Worm (Caenorhabditis elegans) whole organism, L3 larva: ENCODE results near the gene ZC13.10.

Experiments used
- R02D3.7 ChIP-seq: fragments of 150-350 bp; optimal IDR thresholded peaks from 2 replicates; lab custom pipeline; 2014; ENCODE audit warnings: missing biosample characterization, missing genetic modification characterization
- ZK546.5 ChIP-seq: sonication (generic microtip); optimal IDR thresholded peaks from 2 replicates; lab custom pipeline; 2017; ENCODE audit warnings: missing biosample characterization, missing genetic modification characterization
- aly-2 ChIP-seq: fragments of 150-350 bp; optimal IDR thresholded peaks from 2 replicates; lab custom pipeline; 2014; ENCODE audit warnings: missing biosample characterization, missing genetic modification characterization
- ama-1 ChIP-seq: fragments of 150-350 bp; optimal IDR thresholded peaks from 2 replicates; lab custom pipeline; 2018
- ceh-16 ChIP-seq: sonication (generic microtip); optimal IDR thresholded peaks from 2 replicates; lab custom pipeline; 2017; ENCODE audit warnings: missing biosample characterization, missing genetic modification characterization
- ceh-28 ChIP-seq: fragments of 150-350 bp; optimal IDR thresholded peaks from 2 replicates; lab custom pipeline; 2014; ENCODE audit warnings: missing biosample characterization, missing genetic modification reagents, missing genetic modification characterization
- ceh-82 ChIP-seq: fragments of 150-350 bp; optimal IDR thresholded peaks from 2 replicates; lab custom pipeline; 2014; ENCODE audit warnings: missing biosample characterization, missing genetic modification characterization
- ceh-9 ChIP-seq: sonication (generic microtip); optimal IDR thresholded peaks from 2 replicates; lab custom pipeline; 2018; ENCODE audit warnings: missing biosample characterization, missing genetic modification characterization
- daf-12 ChIP-seq: fragments of 150-350 bp; optimal IDR thresholded peaks from 2 replicates; lab custom pipeline; 2014; ENCODE audit warnings: missing biosample characterization, missing genetic modification reagents, missing genetic modification characterization
- egl-27 ChIP-seq: sonication (generic microtip); optimal IDR thresholded peaks from 4 replicates; lab custom pipeline; 2017; ENCODE audit warnings: missing biosample characterization, missing genetic modification reagents, missing genetic modification characterization
- elt-1 ChIP-seq: fragments of 150-350 bp; optimal IDR thresholded peaks from 2 replicates; lab custom pipeline; 2014; ENCODE audit warnings: missing biosample characterization, missing genetic modification characterization
- elt-2 ChIP-seq: sonication (generic microtip); optimal IDR thresholded peaks from 2 replicates; lab custom pipeline; 2016; ENCODE audit warnings: missing genetic modification reagents, mild to moderate bottlenecking, missing genetic modification characterization, missing compliant biosample characterization
- elt-3 ChIP-seq, 3 experiments: fragments of 150-350 bp in 1 of 3; sonication (generic microtip) in 2 of 3; optimal IDR thresholded peaks; 2 replicates in 2 of 3; 4 replicates in 1 of 3; lab custom pipeline; 2014 to 2017; ENCODE audit warnings: missing biosample characterization in 3 of 3, missing genetic modification characterization in 3 of 3
- eor-1 ChIP-seq, 2 experiments: fragments of 150-350 bp; optimal IDR thresholded peaks; 2 replicates each; lab custom pipeline; 2014 to 2018; ENCODE audit warnings: missing biosample characterization in 2 of 2, missing genetic modification characterization in 2 of 2
- fkh-10 ChIP-seq: sonication (generic microtip); optimal IDR thresholded peaks from 2 replicates; lab custom pipeline; 2017; ENCODE audit warnings: missing biosample characterization, missing genetic modification reagents, missing genetic modification characterization
- fkh-2 ChIP-seq: fragments of 150-350 bp; optimal IDR thresholded peaks from 2 replicates; lab custom pipeline; 2014; ENCODE audit warnings: missing biosample characterization, missing genetic modification reagents, missing genetic modification characterization
- fos-1 ChIP-seq: fragments of 150-350 bp; optimal IDR thresholded peaks from 2 replicates; lab custom pipeline; 2014; ENCODE audit warnings: missing biosample characterization, missing genetic modification characterization
- hmg-11 ChIP-seq: sonication (generic microtip); optimal IDR thresholded peaks from 2 replicates; lab custom pipeline; 2016; ENCODE audit warnings: missing genetic modification characterization, missing compliant biosample characterization
- jun-1 ChIP-seq: fragments of 150-350 bp; optimal IDR thresholded peaks from 2 replicates; lab custom pipeline; 2014; ENCODE audit warnings: missing biosample characterization, missing genetic modification reagents, missing genetic modification characterization
- lin-15B ChIP-seq: fragments of 150-350 bp; optimal IDR thresholded peaks from 2 replicates; lab custom pipeline; 2014; ENCODE audit warnings: missing biosample characterization, missing genetic modification characterization
- lin-39 ChIP-seq: fragments of 150-350 bp; optimal IDR thresholded peaks from 2 replicates; lab custom pipeline; 2018; ENCODE audit warnings: missing biosample characterization, missing genetic modification reagents, missing genetic modification characterization
- lsy-12 ChIP-seq: sonication (generic microtip); optimal IDR thresholded peaks from 2 replicates; lab custom pipeline; 2016; ENCODE audit warnings: mild to moderate bottlenecking, missing genetic modification characterization, missing compliant biosample characterization
- mdl-1 ChIP-seq: fragments of 150-350 bp; optimal IDR thresholded peaks from 2 replicates; lab custom pipeline; 2014; ENCODE audit warnings: missing biosample characterization, missing genetic modification characterization
- mml-1 ChIP-seq: fragments of 150-350 bp; sonication (generic microtip); optimal IDR thresholded peaks from 3 replicates; lab custom pipeline; 2014; ENCODE audit warnings: missing biosample characterization, missing genetic modification characterization
- nfya-1 ChIP-seq: sonication (generic microtip); optimal IDR thresholded peaks from 2 replicates; lab custom pipeline; 2017; ENCODE audit warnings: missing genetic modification characterization, mild to moderate bottlenecking, missing compliant biosample characterization, antibody characterized with exemption, moderate library complexity; ENCODE audit not compliant: insufficient read depth
- nhr-11 ChIP-seq: fragments of 150-350 bp; optimal IDR thresholded peaks from 2 replicates; lab custom pipeline; 2014; ENCODE audit warnings: missing biosample characterization, missing genetic modification characterization
- nhr-12 ChIP-seq: fragments of 150-350 bp; optimal IDR thresholded peaks from 2 replicates; lab custom pipeline; 2014; ENCODE audit warnings: missing biosample characterization, missing genetic modification characterization
- nhr-23 ChIP-seq: fragments of 150-350 bp; optimal IDR thresholded peaks from 2 replicates; lab custom pipeline; 2014; ENCODE audit warnings: missing biosample characterization, missing genetic modification reagents, missing genetic modification characterization
- nhr-237 ChIP-seq: fragments of 150-350 bp; optimal IDR thresholded peaks from 2 replicates; lab custom pipeline; 2014; ENCODE audit warnings: missing biosample characterization, missing genetic modification characterization
- nhr-25 ChIP-seq: sonication (generic microtip); optimal IDR thresholded peaks from 2 replicates; lab custom pipeline; 2017; ENCODE audit warnings: missing biosample characterization, missing genetic modification characterization
- nhr-28 ChIP-seq: fragments of 150-350 bp; optimal IDR thresholded peaks from 2 replicates; lab custom pipeline; 2014; ENCODE audit warnings: missing biosample characterization, missing genetic modification characterization
- nhr-43 ChIP-seq: sonication (generic microtip); optimal IDR thresholded peaks from 2 replicates; lab custom pipeline; 2016; ENCODE audit warnings: mild to moderate bottlenecking, missing genetic modification characterization, missing compliant biosample characterization; ENCODE audit not compliant: poor library complexity, severe bottlenecking
- nhr-67 ChIP-seq: fragments of 150-350 bp; optimal IDR thresholded peaks from 2 replicates; lab custom pipeline; 2014; ENCODE audit warnings: missing biosample characterization, missing genetic modification characterization
- nhr-76 ChIP-seq: fragments of 150-350 bp; sonication (generic microtip); optimal IDR thresholded peaks from 5 replicates; lab custom pipeline; 2014; ENCODE audit warnings: missing biosample characterization, missing genetic modification characterization
- nhr-77 ChIP-seq: fragments of 150-350 bp; optimal IDR thresholded peaks from 2 replicates; lab custom pipeline; 2014; ENCODE audit warnings: missing biosample characterization, missing genetic modification characterization
- pha-4 ChIP-seq: fragments of 150-350 bp; optimal IDR thresholded peaks from 2 replicates; lab custom pipeline; 2014; ENCODE audit warnings: missing biosample characterization, missing genetic modification reagents, missing genetic modification characterization
- sea-2 ChIP-seq: fragments of 150-350 bp; sonication (generic microtip); optimal IDR thresholded peaks from 4 replicates; lab custom pipeline; 2014; ENCODE audit warnings: missing biosample characterization, missing genetic modification reagents, missing genetic modification characterization
- skn-1 ChIP-seq: fragments of 150-350 bp; optimal IDR thresholded peaks from 2 replicates; lab custom pipeline; 2014; ENCODE audit warnings: missing biosample characterization, missing genetic modification characterization
- snpc-4 ChIP-seq: fragments of 150-350 bp; optimal IDR thresholded peaks from 2 replicates; lab custom pipeline; 2014; ENCODE audit warnings: missing biosample characterization, missing genetic modification characterization
- tbx-2 ChIP-seq: sonication (generic microtip); optimal IDR thresholded peaks from 2 replicates; lab custom pipeline; 2016; ENCODE audit warnings: mild to moderate bottlenecking, missing genetic modification characterization, missing compliant biosample characterization
- unc-39 ChIP-seq: sonication (generic microtip); optimal IDR thresholded peaks from 4 replicates; lab custom pipeline; 2017; ENCODE audit warnings: missing biosample characterization, missing genetic modification characterization
- unc-62 ChIP-seq: fragments of 150-350 bp; sonication (generic microtip); optimal IDR thresholded peaks from 4 replicates; lab custom pipeline; 2014; ENCODE audit warnings: missing biosample characterization, missing genetic modification reagents, missing genetic modification characterization
- zag-1 ChIP-seq: fragments of 150-350 bp; optimal IDR thresholded peaks from 2 replicates; lab custom pipeline; 2014; ENCODE audit warnings: missing biosample characterization, missing genetic modification characterization
- ztf-11 ChIP-seq: fragments of 150-350 bp; optimal IDR thresholded peaks from 2 replicates; lab custom pipeline; 2014; ENCODE audit warnings: missing biosample characterization, missing genetic modification characterization
- ztf-4 ChIP-seq: fragments of 150-350 bp; optimal IDR thresholded peaks from 2 replicates; lab custom pipeline; 2014; ENCODE audit warnings: missing biosample characterization, missing genetic modification characterization

The ZC13.10 gene

DNA sequence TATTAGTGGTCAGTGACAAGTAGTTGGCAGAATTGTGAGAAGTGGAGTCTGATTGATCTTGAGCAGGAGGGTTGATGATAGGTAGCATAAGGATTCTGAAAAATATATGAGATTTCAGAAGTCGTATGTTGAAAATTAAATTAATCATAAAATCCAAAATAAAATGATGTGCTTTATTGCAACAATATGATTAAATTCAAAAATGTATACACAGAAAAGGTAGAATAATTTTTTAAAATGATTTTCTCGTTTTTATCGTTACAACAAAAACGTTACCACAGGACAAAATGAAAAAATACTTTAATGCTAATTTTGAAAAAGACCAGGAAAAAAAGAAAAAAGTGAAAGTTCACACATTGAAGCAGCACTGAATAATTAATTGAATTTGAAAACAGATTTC, at the start of gene ZC13.10:
Gene ZC13.10 (minus strand): TSS at position 101 of the 400 bp plus-strand sequence.
- TF ChIP-seq unc-62 (GFP tag; lab: Kevin White, UChicago), result no peak
- no peak for TF ChIP-seq unc-39 (tag; lab: Kevin White, UChicago)
- no peak for TF ChIP-seq ceh-82 (tag; lab: Kevin White, UChicago)
- TF ChIP-seq elt-2 (tag; lab: Kevin White, UChicago), result no peak
- no peak for TF ChIP-seq lin-15B
- TF ChIP-seq nhr-67 (tag; lab: Kevin White, UChicago), result no peak
- no peak for TF ChIP-seq ama-1 (lab: Kevin White, UChicago)
- no peak for TF ChIP-seq sea-2 (GFP tag; lab: Kevin White, UChicago)
- no peak for TF ChIP-seq tbx-2 (tag; lab: Kevin White, UChicago)
- TF ChIP-seq aly-2 (tag; lab: Kevin White, UChicago), result no peak
- TF ChIP-seq fos-1 (tag; lab: Kevin White, UChicago), result no peak
- no peak for TF ChIP-seq daf-12 (tag; lab: Kevin White, UChicago)
- no peak for TF ChIP-seq nhr-76 (tag; lab: Kevin White, UChicago)
- TF ChIP-seq ztf-4 (tag; lab: Kevin White, UChicago), result no peak
- TF ChIP-seq lsy-12, result no peak

ce11 chrX:950482-950881, 48.1 kb upstream of the ZC13.10 start, which contains the start of gene arr-1:
arr-1 (plus strand) TSS chrX:950782.
- TF ChIP-seq fkh-10, result no peak
- no peak for TF ChIP-seq nhr-23 (tag; lab: Kevin White, UChicago)
- no peak for TF ChIP-seq aly-2 (tag; lab: Kevin White, UChicago)
- no peak for TF ChIP-seq unc-62 (GFP tag; lab: Kevin White, UChicago)
- no peak for TF ChIP-seq unc-39 (tag; lab: Kevin White, UChicago)
- no peak for TF ChIP-seq eor-1 (tag; optimal IDR thresholded peaks at IDR 0.05; lab: Kevin White, UChicago)
- no peak for TF ChIP-seq nhr-43 (tag; lab: Kevin White, UChicago)
- no peak for TF ChIP-seq nhr-25 (tag; lab: Kevin White, UChicago)
- no peak for TF ChIP-seq nhr-77 (tag; lab: Kevin White, UChicago)
- TF ChIP-seq nhr-12, result no peak
- TF ChIP-seq R02D3.7 (tag; lab: Kevin White, UChicago), result no peak
- TF ChIP-seq skn-1, result no peak
- TF ChIP-seq egl-27, result no peak
- TF ChIP-seq ztf-4 (tag; lab: Kevin White, UChicago), result no peak
- TF ChIP-seq lin-15B, result no peak
- no peak for TF ChIP-seq ceh-28 (tag; lab: Kevin White, UChicago)
- no peak for TF ChIP-seq mdl-1

DNA sequence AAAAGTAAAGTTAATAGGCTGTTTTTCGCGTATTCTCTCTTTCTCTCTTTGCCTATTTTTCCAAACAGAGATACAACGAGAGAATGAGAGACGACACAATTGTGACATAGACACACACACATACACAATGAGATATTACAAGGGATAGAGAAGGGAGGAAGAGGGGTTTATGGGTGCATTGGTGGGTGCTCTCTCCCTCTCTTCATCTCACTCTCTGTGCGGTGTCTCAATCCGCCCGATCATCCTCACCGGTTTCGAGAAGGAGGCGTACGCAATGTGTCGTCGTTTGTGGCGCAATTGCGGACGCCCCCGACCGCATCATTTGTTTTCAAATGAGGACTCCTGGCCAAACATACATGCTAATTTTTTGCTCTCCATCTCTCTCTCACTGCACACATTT, 47.1 kb upstream of the ZC13.10 start:
- TF ChIP-seq sea-2 (GFP tag; lab: Kevin White, UChicago) (peak; percentile 71), nfya-1 (tag; lab: Kevin White, UChicago) (peak; percentile 91), nhr-25 (tag; lab: Kevin White, UChicago) (peak; percentile 81), mdl-1 (peak; percentile 60), lin-39 (tag; lab: Kevin White, UChicago) (peak; percentile 97), ztf-11 (tag; lab: Kevin White, UChicago) (peak; percentile 39), nhr-67 (tag; lab: Kevin White, UChicago) (no peak), ceh-82 (tag; lab: Kevin White, UChicago) (peak; percentile 90), snpc-4 (tag; lab: Kevin White, UChicago) (peak; percentile 85), nhr-23 (tag; lab: Kevin White, UChicago) (peak; percentile 92), nhr-11 (tag; lab: Kevin White, UChicago) (peak; percentile 77), nhr-77 (tag; lab: Kevin White, UChicago) (no peak), eor-1 (tag; optimal IDR thresholded peaks at IDR 0.05; lab: Kevin White, UChicago) (no peak), lsy-12 (peak; percentile 82), ceh-16 (tag; lab: Kevin White, UChicago) (no peak), unc-62 (GFP tag; lab: Kevin White, UChicago) (peak; percentile 82), ama-1 (lab: Kevin White, UChicago) (no peak), nhr-237 (tag; lab: Kevin White, UChicago) (no peak), pha-4 (tag; lab: Kevin White, UChicago) (peak; percentile 81), fos-1 (tag; lab: Kevin White, UChicago) (peak; percentile 10), lin-15B (peak; percentile 77), nhr-12 (no peak), nhr-28 (tag; lab: Kevin White, UChicago) (no peak), elt-2 (tag; lab: Kevin White, UChicago) (peak; percentile 43), ceh-9 (tag; lab: Kevin White, UChicago) (no peak), hmg-11 (tag; lab: Kevin White, UChicago) (peak; percentile 100), egl-27 (peak; percentile 76), elt-3 (tag; optimal IDR thresholded peaks at IDR 0.05; lab: Kevin White, UChicago) (no peak), ZK546.5 (tag; lab: Kevin White, UChicago) (no peak), elt-1 (peak; percentile 54), zag-1 (tag; lab: Kevin White, UChicago) (peak; percentile 79), ceh-28 (tag; lab: Kevin White, UChicago) (peak; percentile 83), jun-1 (tag; lab: Kevin White, UChicago) (peak; percentile 84), ztf-4 (tag; lab: Kevin White, UChicago) (peak; percentile 7), fkh-10 (peak; percentile 93), nhr-76 (tag; lab: Kevin White, UChicago) (no peak), mml-1 (no peak), tbx-2 (tag; lab: Kevin White, UChicago) (peak; percentile 84), aly-2 (tag; lab: Kevin White, UChicago) (no peak), fkh-2 (tag; lab: Kevin White, UChicago) (peak; percentile 70), nhr-43 (tag; lab: Kevin White, UChicago) (peak; percentile 78), daf-12 (tag; lab: Kevin White, UChicago) (peak; percentile 47)
